Worm (Caenorhabditis elegans): ENCODE results near the gene his-62.

his-62 gene

DNA sequence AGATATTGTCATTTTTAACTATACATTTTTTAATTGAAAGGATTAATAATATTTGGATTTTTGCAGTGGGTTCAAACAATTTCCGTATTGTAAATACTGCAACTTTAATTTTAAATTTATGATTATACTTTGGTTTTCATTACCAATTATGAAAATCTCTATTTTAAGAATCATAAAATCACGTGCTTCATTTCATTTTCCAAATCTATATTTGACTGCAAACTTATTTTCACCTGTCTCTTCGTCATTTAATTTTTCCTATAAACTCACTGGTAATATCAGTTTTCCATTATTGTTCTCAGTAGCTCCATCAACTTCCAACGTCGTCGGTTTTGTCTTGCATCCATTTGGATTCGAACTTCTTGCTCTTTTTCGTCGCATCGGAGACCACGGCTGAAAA lies 46.0 kb downstream of the his-62 start, which contains the start of gene R05G6.1:
Gene R05G6.1 (plus strand): TSS at position 301 of the 400 bp plus-strand sequence.
- TF ChIP-seq ces-1 (GFP tag; optimal IDR thresholded peaks at IDR 0.05) (no peak), unc-39 (tag; optimal IDR thresholded peaks at IDR 0.05) (no peak)

Measured in whole organism, mixed stage, embryonic.